Worm (Caenorhabditis elegans) whole organism, young adult: Measurements from ENCODE around the gene W04E12.5.

Source experiments
- B0336.3 ChIP-seq: fragments of 200-800 bp; sonication (Bioruptor generic); IDR thresholded peaks from 2 replicates; pipeline ENCODE4 v1.3.6; 2022; ENCODE audit warnings: missing genetic modification characterization, missing compliant biosample characterization
- F57C9.4 ChIP-seq: sonication (generic microtip); optimal IDR thresholded peaks from 2 replicates; lab custom pipeline; 2017; ENCODE audit warnings: mild to moderate bottlenecking, missing genetic modification characterization, missing compliant biosample characterization
- hlh-12 ChIP-seq: sonication (generic microtip); optimal IDR thresholded peaks from 2 replicates; lab custom pipeline; 2016; ENCODE audit warnings: missing genetic modification characterization, missing compliant biosample characterization
- hrde-1 ChIP-seq: sonication (generic microtip); optimal IDR thresholded peaks from 2 replicates; lab custom pipeline; 2016; ENCODE audit warnings: missing genetic modification characterization, mild to moderate bottlenecking, missing compliant biosample characterization, moderate library complexity, missing genotype, missing genetic modification reagents, borderline replicate concordance
- nhr-120 ChIP-seq: fragments of 200-800 bp; sonication (Bioruptor generic); IDR thresholded peaks from 2 replicates; pipeline ENCODE4 v1.3.6; 2022; ENCODE audit warnings: missing genetic modification characterization, missing compliant biosample characterization

ce11 chrV:19790248-19790647 lies 44.3 kb downstream of the W04E12.5 start:
- no peak for TF ChIP-seq hrde-1 (tag; lab: Kevin White, UChicago)
- TF ChIP-seq B0336.3, result no peak
- TF ChIP-seq F57C9.4, result no peak
- no peak for TF ChIP-seq hlh-12
- no peak for TF ChIP-seq nhr-120 (GFP tag; lab: Robert Waterston, UW)
